Worm (Caenorhabditis elegans) whole organism, L4 larva: ENCODE measurements around the gene cal-5.

ENCODE experiments used
- ama-1 ChIP-seq: fragments of 150-350 bp; optimal IDR thresholded peaks from 2 replicates; lab custom pipeline; 2014; ENCODE audit warnings: inconsistent platforms, mixed read lengths
- ceh-82 ChIP-seq: sonication (generic microtip); optimal IDR thresholded peaks from 2 replicates; lab custom pipeline; 2017; ENCODE audit warnings: missing biosample characterization, missing genetic modification characterization
- daf-16 ChIP-seq, 3 experiments: sonication (generic microtip); optimal IDR thresholded peaks; 2 replicates each; lab custom pipeline; 2016 to 2017; ENCODE audit warnings: missing genetic modification characterization in 3 of 3, missing genetic modification reagents in 3 of 3, mild to moderate bottlenecking in 2 of 3, missing compliant biosample characterization in 2 of 3, missing biosample characterization in 1 of 3, moderate library complexity in 1 of 3
- daf-19 ChIP-seq: fragments of 200-800 bp; sonication (Bioruptor generic); conservative IDR thresholded peaks from 2 replicates; pipeline ENCODE4 v1.3.6; 2022; ENCODE audit warnings: missing genetic modification characterization, missing compliant biosample characterization
- duxl-1 ChIP-seq: sonication (generic microtip); optimal IDR thresholded peaks from 2 replicates; lab custom pipeline; 2016; ENCODE audit warnings: mild to moderate bottlenecking, missing genetic modification characterization, moderate library complexity, missing compliant biosample characterization; ENCODE audit not compliant: poor library complexity
- egl-27 ChIP-seq: sonication (generic microtip); optimal IDR thresholded peaks from 3 replicates; lab custom pipeline; 2017; ENCODE audit warnings: missing biosample characterization, missing genetic modification reagents, missing genetic modification characterization
- hmg-1.1 ChIP-seq: fragments of 200-800 bp; sonication (Bioruptor generic); IDR thresholded peaks from 2 replicates; pipeline ENCODE4 v1.3.6; 2022; ENCODE audit warnings: missing genetic modification reagents, missing genetic modification characterization, missing compliant biosample characterization
- jun-1 ChIP-seq: fragments of 150-350 bp; optimal IDR thresholded peaks from 2 replicates; lab custom pipeline; 2014; ENCODE audit warnings: missing biosample characterization, missing genetic modification reagents, missing genetic modification characterization
- lin-39 ChIP-seq: fragments of 150-350 bp; optimal IDR thresholded peaks from 2 replicates; lab custom pipeline; 2014; ENCODE audit warnings: missing biosample characterization, missing genetic modification reagents, missing genetic modification characterization
- nhr-11 ChIP-seq: fragments of 150-350 bp; optimal IDR thresholded peaks from 2 replicates; lab custom pipeline; 2014; ENCODE audit warnings: missing biosample characterization, missing genetic modification characterization
- rbr-2 ChIP-seq: sonication (generic microtip); optimal IDR thresholded peaks from 2 replicates; lab custom pipeline; 2016; ENCODE audit warnings: missing genotype, missing genetic modification characterization, missing compliant biosample characterization
- snpc-4 ChIP-seq: fragments of 150-350 bp; optimal IDR thresholded peaks from 2 replicates; lab custom pipeline; 2014; ENCODE audit warnings: missing biosample characterization, missing genetic modification characterization

- TF ChIP-seq nhr-11 (tag; lab: Kevin White, UChicago) (no peak), duxl-1 (tag; lab: Kevin White, UChicago) (no peak), ama-1 (lab: Kevin White, UChicago) (no peak), ceh-82 (tag; lab: Kevin White, UChicago) (no peak), jun-1 (tag; lab: Kevin White, UChicago) (no peak), lin-39 (no peak), egl-27 (no peak), hmg-1.1 (GFP tag; lab: Robert Waterston, UW) (no peak), daf-16 (GFP tag; optimal IDR thresholded peaks at IDR 0.05; lab: Kevin White, UChicago) (no peak), daf-16 (tag; optimal IDR thresholded peaks at IDR 0.05; lab: Kevin White, UChicago) (no peak), snpc-4 (tag; lab: Kevin White, UChicago) (no peak), daf-19 (GFP tag; lab: Robert Waterston, UW) (no peak), rbr-2 (tag; lab: Kevin White, UChicago) (no peak)
Observed at ce11 chrX:5096967-5097366, 19.2 kb upstream of the cal-5 start, which contains the start of gene acn-1.
